Fruit fly (Drosophila melanogaster): ENCODE measurements around the gene CG3223.

Gene CG3223

DNA sequence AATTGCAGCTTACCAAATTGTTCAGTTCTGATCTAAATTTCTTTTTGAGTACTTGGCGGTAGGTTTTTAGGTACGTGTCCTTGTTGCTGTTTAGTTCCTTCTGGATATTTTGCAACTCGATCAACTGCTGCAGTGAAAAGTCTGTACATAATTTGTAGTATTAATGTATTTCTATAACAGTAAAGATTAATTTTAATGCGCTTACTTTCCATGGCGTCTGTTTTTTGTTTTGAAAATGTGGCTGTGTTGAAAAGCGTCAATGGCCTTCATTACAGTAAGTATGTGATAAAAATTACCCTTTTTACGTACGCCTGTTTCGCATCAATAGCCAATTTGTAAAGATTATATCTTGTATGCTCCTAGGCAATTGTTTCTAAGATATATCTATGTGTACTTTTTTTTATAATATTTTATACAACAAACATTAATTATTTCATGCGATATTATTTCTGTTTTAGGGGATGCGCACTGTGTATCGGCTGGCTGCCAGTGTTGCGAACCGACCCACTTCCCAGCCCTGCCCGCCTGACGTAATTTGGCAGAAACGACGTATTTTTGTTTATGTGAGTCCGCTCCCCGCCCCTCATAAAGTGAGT lies 8.0 kb upstream of the CG3223 start, which contains the start of the genes Kmn2 and CG2698 (continued):
- TF ChIP-seq CG13424 (tag; optimal IDR thresholded peaks at IDR 0.05): peak; percentile 95
- peak; percentile 94 for TF ChIP-seq HHEX (GFP tag; optimal IDR thresholded peaks at IDR 0.05)
- peak; percentile 94 for TF ChIP-seq ssp (GFP tag; IDR thresholded peaks at IDR 0.05)
- peak; percentile 96 for TF ChIP-seq CG15269 (tag; optimal IDR thresholded peaks at IDR 0.05)
- TF ChIP-seq eve (GFP tag; optimal IDR thresholded peaks at IDR 0.05): no peak
- peak; percentile 95 for TF ChIP-seq CG8290 (GFP tag; optimal IDR thresholded peaks at IDR 0.05)
- peak; percentile 42 to 75 for TF ChIP-seq CG8290 (tag; optimal IDR thresholded peaks at IDR 0.05)
- peak; percentile 90 for TF ChIP-seq odd (GFP tag; optimal IDR thresholded peaks at IDR 0.05)
- peak; percentile 98 for TF ChIP-seq sisA (GFP tag; IDR thresholded peaks at IDR 0.05)
- TF ChIP-seq Six4 (GFP tag; optimal IDR thresholded peaks at IDR 0.05): peak; percentile 93
- peak; percentile 87 for TF ChIP-seq kni (GFP tag; optimal IDR thresholded peaks at IDR 0.05)
- peak; percentile 96 for TF ChIP-seq ro (GFP tag; IDR thresholded peaks at IDR 0.05)
- peak; percentile 99 for TF ChIP-seq slbo (GFP tag; IDR thresholded peaks at IDR 0.05)
- peak; percentile 73 for TF ChIP-seq CG17802 (tag; optimal IDR thresholded peaks at IDR 0.05)
- TF ChIP-seq Myb (GFP tag; optimal IDR thresholded peaks at IDR 0.05): peak; percentile 59
- TF ChIP-seq Eip74EF (GFP tag; optimal IDR thresholded peaks at IDR 0.05): peak in 1 of 2 experiments; percentile 90
- TF ChIP-seq hth (optimal IDR thresholded peaks at IDR 0.05): no peak
- TF ChIP-seq BtbVII (GFP tag; optimal IDR thresholded peaks at IDR 0.05): peak; percentile 92
- peak; percentile 98 for TF ChIP-seq E2f1 (GFP tag; IDR thresholded peaks at IDR 0.05)
- TF ChIP-seq grn (GFP tag; optimal IDR thresholded peaks at IDR 0.05): peak; percentile 53
- TF ChIP-seq gce (GFP tag; IDR thresholded peaks at IDR 0.05): peak; percentile 94
- TF ChIP-seq crp (GFP tag; optimal IDR thresholded peaks at IDR 0.05): peak; percentile 18 to 74
- TF ChIP-seq Hand (GFP tag; optimal IDR thresholded peaks at IDR 0.05): peak; percentile 88
- TF ChIP-seq MESR4 (GFP tag; optimal IDR thresholded peaks at IDR 0.05): no peak
- no peak for TF ChIP-seq CG7963 (GFP tag; IDR thresholded peaks at IDR 0.05; ENCODE audit: partially characterized antibody)
- TF ChIP-seq Taf1 (GFP tag; IDR thresholded peaks at IDR 0.05): peak; percentile 96
- peak; percentile 38 for TF ChIP-seq CG8089 (GFP tag; optimal IDR thresholded peaks at IDR 0.05)
- peak; percentile 90; the same call in 1 of the 2 replicates for TF ChIP-seq GATAe (GFP tag; conservative IDR thresholded peaks at IDR 0.05)
- no peak for TF ChIP-seq abd-A (tag; optimal IDR thresholded peaks at IDR 0.05)
- TF ChIP-seq CG16779 (GFP tag; IDR thresholded peaks at IDR 0.05): peak; percentile 92
- peak; percentile 85 for TF ChIP-seq kay (GFP tag; optimal IDR thresholded peaks at IDR 0.05)
- peak; percentile 5 for TF ChIP-seq sima (GFP tag; optimal IDR thresholded peaks at IDR 0.05)
- peak; percentile 83 for TF ChIP-seq CG4360 (GFP tag; IDR thresholded peaks at IDR 0.05)
- TF ChIP-seq CG4730 (GFP tag; IDR thresholded peaks at IDR 0.05): peak; percentile 97
- TF ChIP-seq CG3163 (GFP tag; optimal IDR thresholded peaks at IDR 0.05): peak; percentile 46
- TF ChIP-seq esg (GFP tag; conservative IDR thresholded peaks at IDR 0.05): peak; percentile 98
- TF ChIP-seq CG7357 (GFP tag; IDR thresholded peaks at IDR 0.05): peak; percentile 93
- TF ChIP-seq CG17328 (GFP tag; IDR thresholded peaks at IDR 0.05): peak; percentile 98
- peak; percentile 65 for TF ChIP-seq CG3838 (GFP tag; optimal IDR thresholded peaks at IDR 0.05)
- peak; percentile 97 for TF ChIP-seq CG7839 (tag; optimal IDR thresholded peaks at IDR 0.05)
- TF ChIP-seq sens (GFP tag): peak; percentile 95
- TF ChIP-seq CG16813 (GFP tag; IDR thresholded peaks at IDR 0.05; ENCODE audit: partially characterized antibody): peak; percentile 40; the same call in 2 of the 3 replicates
- peak; percentile 86 for TF ChIP-seq chn (GFP tag; optimal IDR thresholded peaks at IDR 0.05)
- peak; percentile 90 for TF ChIP-seq Mad (GFP tag; optimal IDR thresholded peaks at IDR 0.05)
- TF ChIP-seq gem (tag; optimal IDR thresholded peaks at IDR 0.05): peak; percentile 97
- TF ChIP-seq lola (GFP tag; optimal IDR thresholded peaks at IDR 0.05): peak in 1 of 3 experiments; percentile 91
- peak; percentile 97 for TF ChIP-seq lab (GFP tag; optimal IDR thresholded peaks at IDR 0.05)
- TF ChIP-seq Antp (GFP tag; optimal IDR thresholded peaks at IDR 0.05): peak; percentile 71
- TF ChIP-seq CG12942 (GFP tag; optimal IDR thresholded peaks at IDR 0.05): peak; percentile 94
- peak; percentile 91 for TF ChIP-seq CG15601 (tag; optimal IDR thresholded peaks at IDR 0.05)
